Worm (Caenorhabditis elegans): ENCODE measurements around the gene cdh-7.

Gene cdh-7

ce11 chrII:14866668-14867067 is 23.6 kb downstream of the cdh-7 start, which contains the start of gene gpx-2:
Gene gpx-2 (plus strand): TSS chrII:14866766.
- TF ChIP-seq aptf-2 (GFP tag; conservative IDR thresholded peaks at IDR 0.05) = no peak
- no peak for TF ChIP-seq madf-3 (GFP tag; IDR thresholded peaks at IDR 0.05)
- TF ChIP-seq F52B5.7 (tag; optimal IDR thresholded peaks at IDR 0.05) = no peak
- TF ChIP-seq ceh-91 (GFP tag; IDR thresholded peaks at IDR 0.05) = no peak
- TF ChIP-seq tlf-1 (GFP tag; optimal IDR thresholded peaks at IDR 0.05) = peak; percentile 26
- TF ChIP-seq madf-6 (GFP tag; IDR thresholded peaks at IDR 0.05) = 0 out of 2 replicates have a peak, but pooled peaks have one; percentile 5
- no peak for TF ChIP-seq ama-1 (optimal IDR thresholded peaks at IDR 0.05)
- TF ChIP-seq ama-1 (GFP tag; optimal IDR thresholded peaks at IDR 0.05) = no peak
- TF ChIP-seq nfyb-1 (GFP tag; IDR thresholded peaks at IDR 0.05) = 0 out of 2 replicates have a peak, but pooled peaks have one; percentile 38
- no peak for TF ChIP-seq madf-10 (tag; optimal IDR thresholded peaks at IDR 0.05)
- TF ChIP-seq Y56A3A.18 (GFP tag; IDR thresholded peaks at IDR 0.05) = peak; percentile 64; the same call in 1 of the 2 replicates
- no peak for TF ChIP-seq nhr-179 (tag; optimal IDR thresholded peaks at IDR 0.05)
- TF ChIP-seq Y53G8AR.9 (GFP tag; conservative IDR thresholded peaks at IDR 0.05) = peak; percentile 64; the same call in 1 of the 2 replicates
- TF ChIP-seq Y95B8A.8 (GFP tag; IDR thresholded peaks at IDR 0.05) = 0 out of 2 replicates have a peak, but pooled peaks have one; percentile 10
- TF ChIP-seq sptf-2 (GFP tag; optimal IDR thresholded peaks at IDR 0.05) = no peak
- peak; percentile 4 for TF ChIP-seq atf-7 (tag; optimal IDR thresholded peaks at IDR 0.05)

ce11 chrII:14867530-14867929 is 24.5 kb downstream of the cdh-7 start:
- TF ChIP-seq snpc-4 (GFP tag; optimal IDR thresholded peaks at IDR 0.05) (no peak), snpc-4 (tag; optimal IDR thresholded peaks at IDR 0.05) (no peak), D2030.7 (GFP tag; IDR thresholded peaks at IDR 0.05) (no peak), Y56A3A.18 (GFP tag; IDR thresholded peaks at IDR 0.05) (no peak), F23B12.7 (tag; optimal IDR thresholded peaks at IDR 0.05; ENCODE audit: insufficient read depth) (no peak), rec-8 (tag; optimal IDR thresholded peaks at IDR 0.05) (no peak), B0019.2 (GFP tag; conservative IDR thresholded peaks at IDR 0.05) (no peak), nhr-27 (tag; optimal IDR thresholded peaks at IDR 0.05) (no peak), lir-1 (GFP tag; conservative IDR thresholded peaks at IDR 0.05) (no peak), dox-1 (GFP tag; IDR thresholded peaks at IDR 0.05) (0 out of 2 replicates have a peak, but pooled peaks have one; percentile 8)

ce11 chrII:14869644-14870043 is 26.6 kb downstream of the cdh-7 start, which contains the start of gene R05H10.3:
Gene R05H10.3 (plus strand): TSS chrII:14869944.
- TF ChIP-seq let-607 (tag; optimal IDR thresholded peaks at IDR 0.05) (no peak), C17E4.6 (GFP tag; IDR thresholded peaks at IDR 0.05) (no peak), K12H6.12 (tag; optimal IDR thresholded peaks at IDR 0.05) (no peak), nfyb-1 (GFP tag; IDR thresholded peaks at IDR 0.05) (no peak), F39B2.1 (GFP tag; IDR thresholded peaks at IDR 0.05) (no peak), aptf-2 (GFP tag; conservative IDR thresholded peaks at IDR 0.05) (no peak), sdz-38 (tag; optimal IDR thresholded peaks at IDR 0.05) (no peak), gei-17 (GFP tag; optimal IDR thresholded peaks at IDR 0.05) (no peak), ztf-18 (tag; optimal IDR thresholded peaks at IDR 0.05) (no peak), ekl-4 (GFP tag; IDR thresholded peaks at IDR 0.05) (no peak)

DNA sequence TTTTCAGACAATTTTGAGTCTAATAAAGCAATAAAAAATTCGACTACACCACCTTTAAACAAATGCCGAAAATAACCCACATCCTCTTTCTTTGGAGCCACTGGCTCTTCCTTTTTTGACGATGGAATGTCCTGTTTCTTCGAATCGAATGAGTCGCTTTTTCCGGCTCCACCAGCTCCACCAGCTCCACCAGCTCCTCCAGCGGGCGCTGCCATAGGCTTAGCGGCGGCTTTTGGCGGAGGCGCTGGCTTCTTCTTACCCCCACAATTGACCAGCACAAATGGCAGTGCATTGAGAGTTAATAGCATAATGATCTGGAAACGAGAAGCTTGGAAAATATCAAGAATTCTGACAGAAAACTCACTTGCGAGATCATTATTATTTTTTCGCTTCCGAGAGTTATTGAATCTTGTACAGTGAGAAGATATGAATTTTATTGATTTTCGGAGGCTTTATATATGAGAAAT is 33.7 kb downstream of the cdh-7 start, which contains the start of gene Y53F4A.2:
Gene Y53F4A.2 (minus strand): TSS at position 417 of the 467 bp plus-strand sequence.
- TF ChIP-seq zfh-2 (GFP tag; conservative IDR thresholded peaks at IDR 0.05) (peak; percentile 68), rcor-1 (GFP tag; IDR thresholded peaks at IDR 0.05) (no peak), egrh-3 (GFP tag; IDR thresholded peaks at IDR 0.05) (peak; percentile 38; the same call in 1 of the 2 replicates)
